Worm (Caenorhabditis elegans) whole organism, early embryonic: ENCODE measurements around the gene txt-9.

Source experiments
- B0310.2 ChIP-seq: sonication (generic microtip); optimal IDR thresholded peaks from 2 replicates; lab custom pipeline; 2016; ENCODE audit warnings: mild to moderate bottlenecking, missing genetic modification characterization, missing compliant biosample characterization
- F13C5.2 ChIP-seq: sonication (generic microtip); optimal IDR thresholded peaks from 2 replicates; lab custom pipeline; 2017; ENCODE audit warnings: mild to moderate bottlenecking, missing genetic modification characterization, inconsistent platforms, missing compliant biosample characterization
- aly-1 ChIP-seq: sonication (generic microtip); optimal IDR thresholded peaks from 2 replicates; lab custom pipeline; 2016; ENCODE audit warnings: missing genetic modification characterization, missing compliant biosample characterization
- ama-1 ChIP-seq: fragments of 150-350 bp; optimal IDR thresholded peaks from 2 replicates; lab custom pipeline; 2014
- ceh-13 ChIP-seq: fragments of 200-800 bp; sonication (Bioruptor generic); optimal IDR thresholded peaks from 2 replicates; lab custom pipeline; 2018; ENCODE audit warnings: mild to moderate bottlenecking, missing genetic modification characterization, missing compliant biosample characterization
- ceh-36 ChIP-seq: sonication (generic microtip); optimal IDR thresholded peaks from 2 replicates; lab custom pipeline; 2016; ENCODE audit warnings: missing genetic modification characterization, inconsistent platforms, missing compliant biosample characterization
- ets-7 ChIP-seq: sonication (generic microtip); optimal IDR thresholded peaks from 2 replicates; lab custom pipeline; 2016; ENCODE audit warnings: missing genotype, missing genetic modification characterization, missing compliant biosample characterization
- flt-1 ChIP-seq: fragments of 200-800 bp; sonication (Bioruptor generic); IDR thresholded peaks from 2 replicates; pipeline ENCODE4 v1.3.6; 2022; ENCODE audit warnings: missing genetic modification characterization, missing compliant biosample characterization
- hmbx-1 ChIP-seq: sonication (generic microtip); optimal IDR thresholded peaks from 2 replicates; lab custom pipeline; 2016; ENCODE audit warnings: mild to moderate bottlenecking, missing genetic modification characterization, missing compliant biosample characterization
- hmg-4 ChIP-seq: fragments of 200-800 bp; sonication (Bioruptor generic); optimal IDR thresholded peaks from 2 replicates; lab custom pipeline; 2018; ENCODE audit warnings: mild to moderate bottlenecking, missing genetic modification characterization, missing compliant biosample characterization
- hnd-1 ChIP-seq: sonication (generic microtip); optimal IDR thresholded peaks from 2 replicates; lab custom pipeline; 2016; ENCODE audit warnings: missing genetic modification characterization, missing compliant biosample characterization
- pes-1 ChIP-seq: fragments of 200-800 bp; sonication (Bioruptor generic); IDR thresholded peaks from 2 replicates; pipeline ENCODE4 v1.3.6; 2022; ENCODE audit warnings: missing genetic modification reagents, missing genetic modification characterization, missing compliant biosample characterization
- scrt-1 ChIP-seq: fragments of 200-800 bp; sonication (Bioruptor generic); IDR thresholded peaks from 2 replicates; pipeline ENCODE4 v1.3.6; 2022; ENCODE audit warnings: missing genetic modification characterization, missing compliant biosample characterization
- sea-1 ChIP-seq: fragments of 200-800 bp; sonication (Bioruptor generic); conservative IDR thresholded peaks from 2 replicates; pipeline ENCODE4 v1.3.6; 2022; ENCODE audit warnings: missing genetic modification characterization, missing compliant biosample characterization
- tbx-11 ChIP-seq: fragments of 200-800 bp; sonication (Bioruptor generic); IDR thresholded peaks from 2 replicates; pipeline ENCODE4 v1.3.6; 2022; ENCODE audit warnings: missing genetic modification characterization, missing compliant biosample characterization
- tbx-37 ChIP-seq: fragments of 200-800 bp; sonication (Bioruptor generic); conservative IDR thresholded peaks from 2 replicates; pipeline ENCODE4 v1.3.6; 2022; ENCODE audit warnings: missing genetic modification reagents, missing genetic modification characterization, missing compliant biosample characterization
- tra-4 ChIP-seq: sonication (generic microtip); optimal IDR thresholded peaks from 2 replicates; lab custom pipeline; 2017; ENCODE audit warnings: missing genetic modification characterization, missing compliant biosample characterization

The txt-9 gene

ce11 chrII:5085450-5085849 is at the start of gene txt-9:
Gene txt-9, plus strand, starts transcription at chrII:5085785.
- no peak for TF ChIP-seq ceh-36 (tag; lab: Kevin White, UChicago)
- no peak for TF ChIP-seq hnd-1 (tag; lab: Kevin White, UChicago)
- TF ChIP-seq tra-4: no peak
- no peak for TF ChIP-seq B0310.2 (tag; lab: Kevin White, UChicago)
- TF ChIP-seq tbx-37: no peak
- no peak for TF ChIP-seq hmg-4 (GFP tag; lab: Kevin White, UChicago)
- TF ChIP-seq pes-1 (GFP tag; lab: Robert Waterston, UW): no peak
- no peak for TF ChIP-seq aly-1 (tag; lab: Kevin White, UChicago)
- TF ChIP-seq ceh-13: no peak
- TF ChIP-seq tbx-11 (GFP tag; lab: Robert Waterston, UW): no peak
- no peak for TF ChIP-seq scrt-1
- TF ChIP-seq ama-1: no peak

ce11 chrII:5036128-5036527 is 49.5 kb upstream of the txt-9 start, which contains the start of gene lrr-1:
Gene lrr-1, minus strand, starts transcription at chrII:5036439.
- TF ChIP-seq pes-1 (GFP tag; lab: Robert Waterston, UW): no peak
- TF ChIP-seq ceh-36 (tag; lab: Kevin White, UChicago): no peak
- no peak for TF ChIP-seq tra-4

DNA sequence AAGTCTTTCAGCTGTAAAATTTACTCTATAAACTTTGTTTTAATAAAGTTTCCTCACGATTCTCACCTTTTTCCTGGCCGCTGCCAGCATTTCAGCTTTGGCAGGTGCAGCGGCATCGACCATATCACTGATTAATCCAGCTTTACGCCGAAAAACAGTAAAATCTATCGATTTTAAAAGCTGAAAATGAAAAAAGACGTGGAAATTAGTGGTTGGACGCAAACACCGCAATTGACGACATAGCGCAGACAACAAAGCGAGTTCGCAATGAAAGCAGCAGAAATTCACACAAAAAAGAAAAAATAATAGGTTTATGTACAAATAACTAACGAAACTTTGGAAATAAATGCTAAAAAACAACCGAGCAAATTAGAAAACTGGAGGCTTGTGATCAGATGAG is 45.7 kb upstream of the txt-9 start, which contains the start of gene golg-2:
golg-2 (minus strand) TSS at position 180 of the 400 bp plus-strand sequence.
- no peak for TF ChIP-seq hnd-1 (tag; lab: Kevin White, UChicago)
- TF ChIP-seq ceh-36 (tag; lab: Kevin White, UChicago): no peak
- TF ChIP-seq pes-1 (GFP tag; lab: Robert Waterston, UW): no peak
- no peak for TF ChIP-seq F13C5.2 (tag; lab: Kevin White, UChicago)
- TF ChIP-seq sea-1 (GFP tag; lab: Robert Waterston, UW): no peak
- no peak for TF ChIP-seq tbx-11 (GFP tag; lab: Robert Waterston, UW)

- TF ChIP-seq ceh-36 (tag; lab: Kevin White, UChicago) (no peak), sea-1 (GFP tag; lab: Robert Waterston, UW) (no peak), flt-1 (GFP tag; lab: Robert Waterston, UW) (no peak), ceh-13 (no peak), tbx-11 (GFP tag; lab: Robert Waterston, UW) (no peak), tbx-37 (no peak), hnd-1 (tag; lab: Kevin White, UChicago) (no peak), scrt-1 (no peak), F13C5.2 (tag; lab: Kevin White, UChicago) (no peak), hmg-4 (GFP tag; lab: Kevin White, UChicago) (no peak), ama-1 (no peak), tra-4 (no peak), ets-7 (no peak), aly-1 (tag; lab: Kevin White, UChicago) (no peak), hmbx-1 (tag; lab: Kevin White, UChicago) (no peak), pes-1 (GFP tag; lab: Robert Waterston, UW) (no peak), B0310.2 (tag; lab: Kevin White, UChicago) (no peak)
Measured at ce11 chrII:5040631-5041156, 44.9 kb upstream of the txt-9 start, which contains the start of gene F33G12.7. Gene F33G12.7, minus strand, starts transcription at chrII:5040681.

DNA sequence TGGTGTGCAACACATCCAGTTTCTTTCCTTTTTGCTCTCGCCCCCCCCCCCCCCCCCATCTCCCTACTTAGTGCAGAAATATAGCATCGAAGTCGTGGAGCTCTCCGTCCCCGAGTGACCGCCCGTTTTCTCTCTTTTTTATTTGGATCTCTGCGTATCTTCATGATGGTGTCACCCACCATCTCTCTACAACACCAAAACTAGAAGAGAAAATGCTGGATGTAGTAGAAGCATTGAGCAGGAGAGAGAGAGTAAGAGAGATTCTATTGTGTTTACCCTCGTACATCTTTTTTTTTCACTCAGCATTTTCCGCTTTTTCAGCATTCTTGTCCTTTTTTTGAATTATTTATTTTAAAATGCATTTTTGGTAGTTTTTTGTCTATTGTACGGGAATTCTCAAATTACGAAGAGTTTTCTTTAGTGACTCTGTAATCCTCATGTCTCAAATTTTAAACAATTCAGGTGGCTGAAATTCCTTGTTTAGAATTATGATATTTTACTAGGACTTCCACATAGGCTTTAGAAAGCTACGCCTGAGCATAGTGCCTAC is 43.1 kb upstream of the txt-9 start:
- TF ChIP-seq flt-1 (GFP tag; lab: Robert Waterston, UW): no peak
- TF ChIP-seq ceh-13: no peak
- no peak for TF ChIP-seq ceh-36 (tag; lab: Kevin White, UChicago)
- TF ChIP-seq ets-7: no peak
- TF ChIP-seq B0310.2 (tag; lab: Kevin White, UChicago): no peak
- no peak for TF ChIP-seq hnd-1 (tag; lab: Kevin White, UChicago)
- no peak for TF ChIP-seq tbx-11 (GFP tag; lab: Robert Waterston, UW)
- TF ChIP-seq pes-1 (GFP tag; lab: Robert Waterston, UW): no peak
- TF ChIP-seq sea-1 (GFP tag; lab: Robert Waterston, UW): no peak
- TF ChIP-seq F13C5.2 (tag; lab: Kevin White, UChicago): no peak
- no peak for TF ChIP-seq aly-1 (tag; lab: Kevin White, UChicago)
- TF ChIP-seq scrt-1: no peak
- TF ChIP-seq tra-4: no peak
- TF ChIP-seq hmbx-1 (tag; lab: Kevin White, UChicago): no peak
- TF ChIP-seq ama-1: no peak
- TF ChIP-seq tbx-37: no peak
- TF ChIP-seq hmg-4 (GFP tag; lab: Kevin White, UChicago): no peak

DNA sequence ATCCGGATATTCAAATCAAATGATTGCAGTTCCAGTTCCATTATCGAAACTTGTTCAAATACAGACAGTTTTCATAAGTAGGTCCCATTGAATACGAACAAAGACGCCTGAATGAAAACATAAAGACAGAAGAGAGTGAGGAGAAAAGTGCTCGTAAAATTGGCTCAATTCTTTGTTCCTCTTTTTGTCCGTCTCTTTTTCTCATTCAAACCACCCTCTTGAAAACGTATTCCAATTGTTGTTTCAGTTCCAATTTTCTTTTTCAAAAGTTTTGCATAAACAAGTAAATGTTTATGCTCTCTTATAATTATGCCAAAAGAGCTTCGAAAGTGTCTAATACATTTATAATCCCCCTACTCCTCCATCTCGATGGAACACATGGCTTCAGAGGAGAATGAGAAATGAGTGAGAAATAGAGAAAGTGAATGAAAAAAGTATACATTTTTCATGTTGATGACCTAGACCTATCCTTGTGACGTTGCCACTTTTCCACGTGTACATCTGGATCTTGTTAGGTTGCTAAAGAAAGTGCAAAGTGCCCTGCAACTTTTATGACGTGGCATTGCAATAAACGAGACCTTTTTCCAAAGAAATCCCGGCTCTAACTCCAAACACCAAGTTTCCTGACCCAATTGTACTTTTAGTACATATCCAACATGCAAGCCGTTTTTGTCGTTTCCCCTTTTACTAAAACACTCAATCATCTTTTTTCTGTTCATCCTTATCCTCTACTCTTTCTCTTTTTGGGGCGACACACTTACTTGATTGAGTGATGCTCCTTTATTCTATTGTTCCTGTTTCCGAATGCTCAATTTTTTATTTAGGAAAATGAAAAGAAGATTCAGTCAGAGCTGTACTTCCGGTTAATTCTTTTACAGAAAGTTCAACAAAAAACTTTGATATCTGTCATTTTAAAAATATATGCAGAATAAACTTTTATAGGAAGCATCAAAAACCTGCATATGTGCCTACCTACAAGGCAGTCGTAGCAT is 39.1 kb upstream of the txt-9 start:
- TF ChIP-seq ceh-36 (tag; lab: Kevin White, UChicago) (no peak), tbx-37 (no peak), sea-1 (GFP tag; lab: Robert Waterston, UW) (no peak), tbx-11 (GFP tag; lab: Robert Waterston, UW) (no peak), ceh-13 (no peak)

ce11 chrII:5047279-5047678 is 38.3 kb upstream of the txt-9 start:
- TF ChIP-seq pes-1 (GFP tag; lab: Robert Waterston, UW) (no peak), ceh-36 (tag; lab: Kevin White, UChicago) (no peak), tbx-11 (GFP tag; lab: Robert Waterston, UW) (no peak), ceh-13 (no peak), tra-4 (no peak), F13C5.2 (tag; lab: Kevin White, UChicago) (no peak), aly-1 (tag; lab: Kevin White, UChicago) (no peak), tbx-37 (no peak), hmg-4 (GFP tag; lab: Kevin White, UChicago) (no peak), sea-1 (GFP tag; lab: Robert Waterston, UW) (no peak), B0310.2 (tag; lab: Kevin White, UChicago) (no peak), scrt-1 (no peak), flt-1 (GFP tag; lab: Robert Waterston, UW) (no peak), hmbx-1 (tag; lab: Kevin White, UChicago) (no peak), ama-1 (no peak), ets-7 (no peak), hnd-1 (tag; lab: Kevin White, UChicago) (no peak)
